Fruit fly (Drosophila melanogaster): Measurements from ENCODE around the gene RabGGTb.

RabGGTb gene

dm6 chr2L:2855773-2856615, 22.9 kb upstream of the RabGGTb start, which contains the start of the genes CG3104 and RpS21:
CG3104 (minus strand) TSS chr2L:2855778.
RpS21 (plus strand) TSS chr2L:2856070.
- TF ChIP-seq psq (optimal IDR thresholded peaks at IDR 0.05) (no peak), Sin3A (optimal IDR thresholded peaks at IDR 0.05) (no peak), insv (optimal IDR thresholded peaks at IDR 0.05) (no peak), ttk (optimal IDR thresholded peaks at IDR 0.05) (no peak), h (optimal IDR thresholded peaks at IDR 0.05) (no peak), Myc (optimal IDR thresholded peaks at IDR 0.05) (no peak)

- TF ChIP-seq psq (optimal IDR thresholded peaks at IDR 0.05) (no peak), Myc (optimal IDR thresholded peaks at IDR 0.05) (no peak)
Observed at dm6 chr2L:2856960-2857584, 21.8 kb upstream of the RabGGTb start, which contains the start of gene CG2991. CG2991 (plus strand) TSS chr2L:2857164.

dm6 chr2L:2857862-2858734, 20.8 kb upstream of the RabGGTb start:
- TF ChIP-seq Myc (optimal IDR thresholded peaks at IDR 0.05) (no peak), Sin3A (optimal IDR thresholded peaks at IDR 0.05) (no peak), h (optimal IDR thresholded peaks at IDR 0.05) (no peak), ttk (optimal IDR thresholded peaks at IDR 0.05) (no peak), psq (optimal IDR thresholded peaks at IDR 0.05) (no peak), insv (optimal IDR thresholded peaks at IDR 0.05) (no peak)

- TF ChIP-seq ttk (optimal IDR thresholded peaks at IDR 0.05): no peak
- no peak for TF ChIP-seq psq (optimal IDR thresholded peaks at IDR 0.05)
Observed at dm6 chr2L:2861140-2861884, 17.6 kb upstream of the RabGGTb start.

- no peak for TF ChIP-seq h (optimal IDR thresholded peaks at IDR 0.05)
- no peak for TF ChIP-seq insv (optimal IDR thresholded peaks at IDR 0.05)
- TF ChIP-seq psq (optimal IDR thresholded peaks at IDR 0.05): no peak
- no peak for TF ChIP-seq Sin3A (optimal IDR thresholded peaks at IDR 0.05)
- no peak for TF ChIP-seq Myc (optimal IDR thresholded peaks at IDR 0.05)
- no peak for TF ChIP-seq ttk (optimal IDR thresholded peaks at IDR 0.05)
Observed at dm6 chr2L:2861885-2862620, 16.9 kb upstream of the RabGGTb start.

dm6 chr2L:2862621-2862962, 16.3 kb upstream of the RabGGTb start:
- no peak for TF ChIP-seq ttk (optimal IDR thresholded peaks at IDR 0.05)
- no peak for TF ChIP-seq psq (optimal IDR thresholded peaks at IDR 0.05)
- TF ChIP-seq Sin3A (optimal IDR thresholded peaks at IDR 0.05): no peak
- TF ChIP-seq h (optimal IDR thresholded peaks at IDR 0.05): no peak
- no peak for TF ChIP-seq insv (optimal IDR thresholded peaks at IDR 0.05)
- no peak for TF ChIP-seq Myc (optimal IDR thresholded peaks at IDR 0.05)

dm6 chr2L:2864601-2865000, 14.3 kb upstream of the RabGGTb start:
- TF ChIP-seq ttk (optimal IDR thresholded peaks at IDR 0.05): no peak
- TF ChIP-seq psq (optimal IDR thresholded peaks at IDR 0.05): no peak
- no peak for TF ChIP-seq Sin3A (optimal IDR thresholded peaks at IDR 0.05)
- no peak for TF ChIP-seq Myc (optimal IDR thresholded peaks at IDR 0.05)
- TF ChIP-seq insv (optimal IDR thresholded peaks at IDR 0.05): no peak
- no peak for TF ChIP-seq h (optimal IDR thresholded peaks at IDR 0.05)

dm6 chr2L:2865560-2866309, 13.2 kb upstream of the RabGGTb start:
- TF ChIP-seq h (optimal IDR thresholded peaks at IDR 0.05) (no peak), Myc (optimal IDR thresholded peaks at IDR 0.05) (no peak), psq (optimal IDR thresholded peaks at IDR 0.05) (no peak), insv (optimal IDR thresholded peaks at IDR 0.05) (no peak), ttk (optimal IDR thresholded peaks at IDR 0.05) (no peak), Sin3A (optimal IDR thresholded peaks at IDR 0.05) (no peak)

dm6 chr2L:2869008-2869702, 9.8 kb upstream of the RabGGTb start, which contains the start of gene CG8813:
CG8813 (plus strand) TSS chr2L:2869652.
- TF ChIP-seq Myc (optimal IDR thresholded peaks at IDR 0.05) (no peak), ttk (optimal IDR thresholded peaks at IDR 0.05) (no peak), Sin3A (optimal IDR thresholded peaks at IDR 0.05) (no peak), h (optimal IDR thresholded peaks at IDR 0.05) (no peak), psq (optimal IDR thresholded peaks at IDR 0.05) (no peak), insv (optimal IDR thresholded peaks at IDR 0.05) (no peak)

All from Kc167 (cell line).